Fruit fly (Drosophila melanogaster): ENCODE results near the gene Ir85a.

Ir85a gene

dm6 chr3R:8746354-8746753 is 48.1 kb upstream of the Ir85a start (continued):
- TF ChIP-seq ac (GFP tag; optimal IDR thresholded peaks at IDR 0.05) = no peak
- TF ChIP-seq CG4854 (GFP tag; optimal IDR thresholded peaks at IDR 0.05) = no peak
- TF ChIP-seq CG10959 (GFP tag; IDR thresholded peaks at IDR 0.05) = peak; percentile 59; the same call in 1 of the 2 replicates
- no peak for TF ChIP-seq toy (GFP tag; IDR thresholded peaks at IDR 0.05)
- TF ChIP-seq shn (GFP tag; optimal IDR thresholded peaks at IDR 0.05) = no peak
- TF ChIP-seq CG6765 (GFP tag; optimal IDR thresholded peaks at IDR 0.05) = no peak
- no peak for TF ChIP-seq kay (GFP tag; optimal IDR thresholded peaks at IDR 0.05)
- no peak for TF ChIP-seq CG10274 (GFP tag; optimal IDR thresholded peaks at IDR 0.05)
- no peak for TF ChIP-seq maf-S (GFP tag; optimal IDR thresholded peaks at IDR 0.05)
- no peak for TF ChIP-seq CG7786 (GFP tag; optimal IDR thresholded peaks at IDR 0.05)
- TF ChIP-seq sens (GFP tag) = peak; percentile 81
- no peak for TF ChIP-seq CkIIα-i1 (GFP tag; IDR thresholded peaks at IDR 0.05)
- TF ChIP-seq da (GFP tag; optimal IDR thresholded peaks at IDR 0.05) = no peak
- TF ChIP-seq Blimp-1 (GFP tag; optimal IDR thresholded peaks at IDR 0.05) = peak; percentile 74
- TF ChIP-seq nmo (GFP tag; optimal IDR thresholded peaks at IDR 0.05) = peak; percentile 70
- TF ChIP-seq CG2202 (tag; optimal IDR thresholded peaks at IDR 0.05) = no peak
- TF ChIP-seq tgo (GFP tag; IDR thresholded peaks at IDR 0.05) = peak; percentile 60
- no peak for TF ChIP-seq CG17802 (tag; optimal IDR thresholded peaks at IDR 0.05)
- peak; percentile 82 for TF ChIP-seq Sox102F (GFP tag; optimal IDR thresholded peaks at IDR 0.05)
- TF ChIP-seq salm (tag; optimal IDR thresholded peaks at IDR 0.05) = peak; percentile 51
- TF ChIP-seq CG11695 (GFP tag; IDR thresholded peaks at IDR 0.05) = peak; percentile 57; the same call in 2 of the 3 replicates
- TF ChIP-seq CG6791 (GFP tag; IDR thresholded peaks at IDR 0.05; ENCODE audit: partially characterized antibody) = no peak
- TF ChIP-seq zfh2 (GFP tag; optimal IDR thresholded peaks at IDR 0.05) = no peak
- no peak for TF ChIP-seq Opbp (GFP tag; IDR thresholded peaks at IDR 0.05; ENCODE audit: partially characterized antibody)
- peak; percentile 24 for TF ChIP-seq zf30C (GFP tag; optimal IDR thresholded peaks at IDR 0.05)
- no peak for TF ChIP-seq CG3995 (GFP tag; optimal IDR thresholded peaks at IDR 0.05)
- TF ChIP-seq CG33213 (GFP tag; optimal IDR thresholded peaks at IDR 0.05) = no peak
- no peak for TF ChIP-seq Abd-B (GFP tag; optimal IDR thresholded peaks at IDR 0.05)
- no peak for TF ChIP-seq CG7372 (GFP tag; IDR thresholded peaks at IDR 0.05)
- TF ChIP-seq nau (GFP tag; optimal IDR thresholded peaks at IDR 0.05) = no peak
- TF ChIP-seq Dref (GFP tag; IDR thresholded peaks at IDR 0.05) = no peak
- TF ChIP-seq Stat92E (GFP tag; optimal IDR thresholded peaks at IDR 0.05) = no peak
- TF ChIP-seq Bdp1 (GFP tag; optimal IDR thresholded peaks at IDR 0.05) = no peak
- TF ChIP-seq CG6683 (GFP tag; optimal IDR thresholded peaks at IDR 0.05) = no peak
- no peak for TF ChIP-seq CHES-1-like (GFP tag; optimal IDR thresholded peaks at IDR 0.05)
- no peak for TF ChIP-seq bigmax (GFP tag; optimal IDR thresholded peaks at IDR 0.05)
- TF ChIP-seq ind (GFP tag; optimal IDR thresholded peaks at IDR 0.05) = peak; percentile 54
- TF ChIP-seq CG33557 (GFP tag; optimal IDR thresholded peaks at IDR 0.05) = no peak
- no peak for TF ChIP-seq knrl (GFP tag; IDR thresholded peaks at IDR 0.05; ENCODE audit: partially characterized antibody)
- 0 out of 3 replicates have a peak, but pooled peaks have one; percentile 26 for TF ChIP-seq gce (GFP tag; IDR thresholded peaks at IDR 0.05)
- TF ChIP-seq peb (GFP tag; IDR thresholded peaks at IDR 0.05) = no peak
- 0 out of 2 replicates have a peak, but pooled peaks have one; percentile 33 for TF ChIP-seq klu (GFP tag; IDR thresholded peaks at IDR 0.05)
- TF ChIP-seq CG7839 (tag; optimal IDR thresholded peaks at IDR 0.05) = peak; percentile 65
- no peak for TF ChIP-seq cato (GFP tag; optimal IDR thresholded peaks at IDR 0.05; ENCODE audit: borderline replicate concordance)
- TF ChIP-seq ci (GFP tag; IDR thresholded peaks at IDR 0.05) = peak; percentile 69; the same call in 2 of the 3 replicates
- TF ChIP-seq az2 (GFP tag; optimal IDR thresholded peaks at IDR 0.05) = peak; percentile 66
- TF ChIP-seq rib (GFP tag; IDR thresholded peaks at IDR 0.05) = no peak
- peak; percentile 43 for TF ChIP-seq CG15269 (tag; optimal IDR thresholded peaks at IDR 0.05)
- peak; percentile 21 for TF ChIP-seq CG8281 (tag; optimal IDR thresholded peaks at IDR 0.05)
- TF ChIP-seq Spps (tag; optimal IDR thresholded peaks at IDR 0.05) = peak; percentile 64
- TF ChIP-seq CG32767 (GFP tag; IDR thresholded peaks at IDR 0.05) = no peak

All from whole organism, embryonic.